Worm (Caenorhabditis elegans): ENCODE measurements around the gene E02H1.5.

Gene E02H1.5

ce11 chrII:9594924-9595323 is at the start of gene E02H1.5:
TSS of gene E02H1.5 (plus strand) at chrII:9595224.
- TF ChIP-seq flt-1 (GFP tag; IDR thresholded peaks at IDR 0.05) (no peak), med-1 (GFP tag; optimal IDR thresholded peaks at IDR 0.05; ENCODE audit: insufficient read depth) (no peak), ref-1 (GFP tag; conservative IDR thresholded peaks at IDR 0.05) (no peak), tab-1 (GFP tag; IDR thresholded peaks at IDR 0.05) (no peak), T22C8.4 (GFP tag; IDR thresholded peaks at IDR 0.05) (no peak), ztf-29 (GFP tag; IDR thresholded peaks at IDR 0.05) (no peak), cog-1 (tag; optimal IDR thresholded peaks at IDR 0.05) (no peak), ztf-23 (GFP tag; IDR thresholded peaks at IDR 0.05) (no peak), klf-2 (GFP tag; conservative IDR thresholded peaks at IDR 0.05) (no peak)

- no peak for TF ChIP-seq flt-1 (GFP tag; IDR thresholded peaks at IDR 0.05)
- TF ChIP-seq tab-1 (GFP tag; IDR thresholded peaks at IDR 0.05): no peak
- TF ChIP-seq T22C8.4 (GFP tag; IDR thresholded peaks at IDR 0.05): no peak
Measured at ce11 chrII:9550718-9551117, 44.3 kb upstream of the E02H1.5 start, which contains the start of gene sra-6. TSS of gene sra-6 (minus strand) at chrII:9550818.

DNA sequence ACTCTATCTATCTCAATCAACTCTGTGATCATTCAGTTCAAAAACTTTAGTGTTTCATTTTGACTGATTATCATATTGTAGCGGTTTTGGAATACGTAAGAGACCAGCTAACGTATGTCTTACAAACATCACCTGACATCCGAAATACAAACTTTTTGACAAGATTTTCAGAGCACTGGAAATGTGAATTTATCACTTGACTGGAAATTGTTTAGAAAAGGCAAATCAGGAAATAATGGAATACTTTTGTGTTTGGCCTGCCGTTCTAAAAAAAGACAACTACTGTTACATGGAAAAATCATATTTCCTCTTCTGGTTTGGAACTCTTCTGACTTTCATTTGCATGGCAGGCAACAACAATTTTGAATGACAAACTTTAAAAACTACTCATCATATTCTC is 43.5 kb upstream of the E02H1.5 start, which contains the start of gene F35H8.12:
F35H8.12 (plus strand) TSS at position 301 of the 400 bp plus-strand sequence.
- TF ChIP-seq klf-2 (GFP tag; conservative IDR thresholded peaks at IDR 0.05) (no peak), ref-1 (GFP tag; conservative IDR thresholded peaks at IDR 0.05) (no peak), T22C8.4 (GFP tag; IDR thresholded peaks at IDR 0.05) (no peak), ztf-23 (GFP tag; IDR thresholded peaks at IDR 0.05) (no peak), cog-1 (tag; optimal IDR thresholded peaks at IDR 0.05) (no peak), ztf-29 (GFP tag; IDR thresholded peaks at IDR 0.05) (no peak), flt-1 (GFP tag; IDR thresholded peaks at IDR 0.05) (no peak), tab-1 (GFP tag; IDR thresholded peaks at IDR 0.05) (no peak), med-1 (GFP tag; optimal IDR thresholded peaks at IDR 0.05; ENCODE audit: insufficient read depth) (no peak)

DNA sequence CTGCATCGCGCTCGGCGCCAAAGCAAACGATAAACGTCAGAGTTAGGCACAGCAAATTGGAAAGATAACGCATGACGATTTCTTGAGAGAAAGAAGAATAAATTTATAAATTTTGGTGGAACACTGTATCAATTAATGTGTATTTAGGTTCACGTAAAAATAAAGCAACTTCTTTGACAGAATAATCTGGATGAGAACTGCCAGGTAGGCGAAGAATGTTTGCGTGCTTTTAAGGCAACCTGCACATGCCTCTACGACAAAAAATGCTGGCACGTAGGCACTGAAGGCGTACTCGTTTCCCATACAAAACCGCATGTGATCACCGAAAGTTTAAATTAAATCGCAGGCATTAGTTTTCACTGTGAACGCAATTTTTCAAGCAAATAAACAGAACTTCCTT is 41.8 kb upstream of the E02H1.5 start, which contains the start of gene F35H8.1:
F35H8.1 (minus strand) TSS at position 101 of the 400 bp plus-strand sequence.
- TF ChIP-seq T22C8.4 (GFP tag; IDR thresholded peaks at IDR 0.05): no peak
- no peak for TF ChIP-seq flt-1 (GFP tag; IDR thresholded peaks at IDR 0.05)
- TF ChIP-seq tab-1 (GFP tag; IDR thresholded peaks at IDR 0.05): no peak
- no peak for TF ChIP-seq cog-1 (tag; optimal IDR thresholded peaks at IDR 0.05)
- no peak for TF ChIP-seq ztf-29 (GFP tag; IDR thresholded peaks at IDR 0.05)
- TF ChIP-seq ztf-23 (GFP tag; IDR thresholded peaks at IDR 0.05): no peak
- no peak for TF ChIP-seq med-1 (GFP tag; optimal IDR thresholded peaks at IDR 0.05; ENCODE audit: insufficient read depth)
- TF ChIP-seq klf-2 (GFP tag; conservative IDR thresholded peaks at IDR 0.05): no peak
- no peak for TF ChIP-seq ref-1 (GFP tag; conservative IDR thresholded peaks at IDR 0.05)

DNA sequence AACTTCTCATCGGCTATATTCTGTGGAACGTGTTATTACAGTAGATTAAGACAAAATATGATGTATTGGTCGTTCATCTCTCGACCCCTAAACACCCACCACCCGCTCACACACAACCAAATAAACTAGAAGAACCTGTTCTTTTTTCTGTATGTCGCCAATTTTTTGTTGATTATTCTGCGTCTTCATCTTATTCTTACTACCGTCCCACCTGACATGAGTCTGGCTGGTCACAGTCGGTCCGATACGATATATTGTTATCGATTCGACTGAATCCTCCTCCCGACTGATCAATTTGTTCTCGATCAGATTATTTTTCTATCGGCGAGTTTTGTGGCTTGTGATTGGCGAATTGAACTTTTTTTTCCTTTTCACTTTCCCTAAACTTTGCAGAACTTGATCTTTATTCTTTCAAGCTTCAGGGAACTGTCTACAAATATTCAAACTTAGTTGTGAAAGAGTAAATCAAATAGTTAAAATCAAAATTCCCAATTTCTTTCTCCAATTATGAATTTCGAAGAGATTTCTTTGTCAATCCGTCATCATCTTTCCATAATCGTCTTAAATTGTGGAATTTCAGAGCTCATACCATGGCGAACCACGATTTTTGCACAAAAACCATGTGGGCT is 40.0 kb upstream of the E02H1.5 start, which contains the start of gene F35H8.2:
F35H8.2 (plus strand) TSS at position 579 of the 629 bp plus-strand sequence.
- no peak for TF ChIP-seq flt-1 (GFP tag; IDR thresholded peaks at IDR 0.05)
- no peak for TF ChIP-seq ztf-29 (GFP tag; IDR thresholded peaks at IDR 0.05)
- no peak for TF ChIP-seq ztf-23 (GFP tag; IDR thresholded peaks at IDR 0.05)
- TF ChIP-seq klf-2 (GFP tag; conservative IDR thresholded peaks at IDR 0.05): no peak
- no peak for TF ChIP-seq T22C8.4 (GFP tag; IDR thresholded peaks at IDR 0.05)
- no peak for TF ChIP-seq med-1 (GFP tag; optimal IDR thresholded peaks at IDR 0.05; ENCODE audit: insufficient read depth)
- TF ChIP-seq ref-1 (GFP tag; conservative IDR thresholded peaks at IDR 0.05): no peak
- TF ChIP-seq cog-1 (tag; optimal IDR thresholded peaks at IDR 0.05): no peak
- no peak for TF ChIP-seq tab-1 (GFP tag; IDR thresholded peaks at IDR 0.05)

DNA sequence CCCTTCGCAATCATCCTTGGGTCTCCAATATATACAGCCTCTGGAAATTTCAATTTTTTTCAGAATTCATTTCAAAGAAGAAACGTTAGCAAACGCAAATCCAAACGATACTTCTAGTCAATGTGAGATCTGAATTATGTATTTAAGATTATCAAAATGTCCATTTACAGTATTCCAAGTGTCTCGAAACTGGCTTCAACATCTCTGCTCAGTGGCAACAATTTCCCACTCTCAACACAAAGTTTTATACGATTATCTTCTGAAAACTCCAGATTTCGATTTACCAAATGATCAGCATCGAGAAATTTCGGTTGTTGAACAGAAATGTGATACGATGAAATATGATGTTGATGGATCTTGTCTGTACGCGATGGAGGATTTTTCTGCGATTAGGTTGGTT is 38.4 kb upstream of the E02H1.5 start:
- no peak for TF ChIP-seq flt-1 (GFP tag; IDR thresholded peaks at IDR 0.05)
- no peak for TF ChIP-seq T22C8.4 (GFP tag; IDR thresholded peaks at IDR 0.05)
- TF ChIP-seq cog-1 (tag; optimal IDR thresholded peaks at IDR 0.05): no peak
- TF ChIP-seq klf-2 (GFP tag; conservative IDR thresholded peaks at IDR 0.05): no peak
- no peak for TF ChIP-seq tab-1 (GFP tag; IDR thresholded peaks at IDR 0.05)
- TF ChIP-seq ztf-29 (GFP tag; IDR thresholded peaks at IDR 0.05): no peak
- TF ChIP-seq ref-1 (GFP tag; conservative IDR thresholded peaks at IDR 0.05): no peak
- TF ChIP-seq ztf-23 (GFP tag; IDR thresholded peaks at IDR 0.05): no peak
- no peak for TF ChIP-seq med-1 (GFP tag; optimal IDR thresholded peaks at IDR 0.05; ENCODE audit: insufficient read depth)

ce11 chrII:9557437-9558150 is 37.4 kb upstream of the E02H1.5 start, which contains the start of gene zfp-2:
TSS of gene zfp-2 (plus strand) at chrII:9557650.
- TF ChIP-seq ztf-29 (GFP tag; IDR thresholded peaks at IDR 0.05) (no peak), flt-1 (GFP tag; IDR thresholded peaks at IDR 0.05) (no peak), med-1 (GFP tag; optimal IDR thresholded peaks at IDR 0.05; ENCODE audit: insufficient read depth) (no peak), klf-2 (GFP tag; conservative IDR thresholded peaks at IDR 0.05) (no peak), T22C8.4 (GFP tag; IDR thresholded peaks at IDR 0.05) (no peak), ref-1 (GFP tag; conservative IDR thresholded peaks at IDR 0.05) (no peak), cog-1 (tag; optimal IDR thresholded peaks at IDR 0.05) (no peak), ztf-23 (GFP tag; IDR thresholded peaks at IDR 0.05) (no peak), tab-1 (GFP tag; IDR thresholded peaks at IDR 0.05) (no peak)

DNA sequence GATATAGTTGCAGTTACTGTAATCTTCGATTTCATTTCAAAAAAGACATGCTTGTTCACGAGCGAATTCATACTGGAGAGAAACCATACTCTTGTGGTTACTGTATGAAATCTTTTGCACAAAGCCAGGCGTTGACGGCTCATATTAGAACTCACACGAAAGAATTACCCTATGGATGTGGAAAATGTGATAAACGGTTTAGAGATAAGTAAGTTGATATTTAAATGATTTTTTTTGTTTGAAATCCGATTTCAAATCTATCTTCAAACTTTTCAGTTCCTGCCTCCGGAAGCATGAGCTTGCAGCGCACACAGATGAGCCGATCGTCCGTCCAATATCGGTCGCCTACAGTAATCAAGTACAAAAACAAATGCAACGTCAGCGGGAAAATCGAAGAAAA is 36.1 kb upstream of the E02H1.5 start:
- TF ChIP-seq ztf-29 (GFP tag; IDR thresholded peaks at IDR 0.05) (no peak), tab-1 (GFP tag; IDR thresholded peaks at IDR 0.05) (no peak), cog-1 (tag; optimal IDR thresholded peaks at IDR 0.05) (no peak)

- TF ChIP-seq ref-1 (GFP tag; conservative IDR thresholded peaks at IDR 0.05) (no peak), flt-1 (GFP tag; IDR thresholded peaks at IDR 0.05) (no peak), ztf-23 (GFP tag; IDR thresholded peaks at IDR 0.05) (no peak), T22C8.4 (GFP tag; IDR thresholded peaks at IDR 0.05) (no peak), cog-1 (tag; optimal IDR thresholded peaks at IDR 0.05) (no peak), tab-1 (GFP tag; IDR thresholded peaks at IDR 0.05) (no peak), med-1 (GFP tag; optimal IDR thresholded peaks at IDR 0.05; ENCODE audit: insufficient read depth) (no peak), klf-2 (GFP tag; conservative IDR thresholded peaks at IDR 0.05) (no peak), ztf-29 (GFP tag; IDR thresholded peaks at IDR 0.05) (no peak)
Measured at ce11 chrII:9559929-9560328, 35.1 kb upstream of the E02H1.5 start, which contains the start of gene F35H8.4. TSS of gene F35H8.4 (minus strand) at chrII:9560029.
